Fruit fly (Drosophila melanogaster): ENCODE data around the gene CG15784.

DNA sequence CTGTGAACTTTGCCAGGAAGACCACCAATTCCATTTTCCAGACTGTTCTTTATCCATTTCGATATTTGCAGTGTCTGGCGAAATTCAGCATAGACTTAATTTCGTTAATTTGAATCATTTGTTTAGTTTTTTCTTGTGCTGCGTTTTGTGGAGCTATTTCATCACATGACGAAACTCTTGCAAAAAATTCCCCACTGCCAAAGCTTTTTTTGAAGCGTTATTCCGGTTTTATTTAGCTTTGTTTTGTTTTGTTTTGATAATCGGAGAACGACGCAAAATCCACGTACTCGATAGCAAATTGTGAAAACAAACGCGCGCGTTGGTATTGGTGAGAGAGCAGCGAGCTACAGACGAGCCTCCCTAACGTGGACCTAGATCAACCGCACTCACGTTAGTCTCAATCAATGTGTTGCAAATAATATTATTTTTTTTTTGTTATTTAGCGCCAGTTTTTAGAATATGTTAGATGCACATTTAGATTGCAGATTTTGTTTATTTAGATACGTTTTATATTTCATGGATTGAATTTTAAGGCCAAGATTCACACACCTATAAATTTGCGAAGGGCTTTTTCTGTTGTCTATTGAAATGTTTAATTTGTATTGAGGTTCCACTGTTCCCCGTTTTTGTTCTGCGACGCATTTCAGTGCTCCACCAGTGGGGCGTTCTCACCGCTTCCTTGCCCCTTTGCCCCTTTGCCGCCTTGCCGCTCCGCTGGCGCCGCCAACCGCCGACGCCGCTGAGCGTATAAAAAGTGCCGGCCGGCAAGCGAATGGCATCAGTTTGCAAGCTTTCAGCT is 606 bp downstream of the CG15784 start:
- no peak; the same call in 1 of the 2 replicates for TF ChIP-seq CG16779 (GFP tag; IDR thresholded peaks at IDR 0.05)
- TF ChIP-seq TFAM (GFP tag; optimal IDR thresholded peaks at IDR 0.05), result no peak
- peak; percentile 80 for TF ChIP-seq CG4328 (GFP tag; optimal IDR thresholded peaks at IDR 0.05)
- no peak for TF ChIP-seq hb (GFP tag; IDR thresholded peaks at IDR 0.05; ENCODE audit: partially characterized antibody)
- no peak for TF ChIP-seq hth (optimal IDR thresholded peaks at IDR 0.05)
- no peak for TF ChIP-seq lov (optimal IDR thresholded peaks at IDR 0.05)
- TF ChIP-seq lov (GFP tag; IDR thresholded peaks at IDR 0.05), result no peak; the same call in 2 of the 3 replicates
- TF ChIP-seq CG8388 (GFP tag; optimal IDR thresholded peaks at IDR 0.05), result peak; percentile 53
- TF ChIP-seq CG18599 (GFP tag; optimal IDR thresholded peaks at IDR 0.05), result peak; percentile 92
